Worm (Caenorhabditis elegans) whole organism, L4 larva: ENCODE data around the gene Y69A2AR.50.
A peak's percentile ranks its signal among the peaks of the same experiment; 100 is the strongest.

Experiments used
- F10B5.3 ChIP-seq: sonication (generic microtip); optimal IDR thresholded peaks from 2 replicates; lab custom pipeline; 2016; ENCODE audit warnings: mild to moderate bottlenecking, missing genetic modification characterization, missing compliant biosample characterization
- F44E2.7 ChIP-seq: fragments of 200-800 bp; sonication (Bioruptor generic); IDR thresholded peaks from 2 replicates; pipeline ENCODE4 v2.1.2; 2022; ENCODE audit warnings: missing genetic modification characterization, missing compliant biosample characterization
- T20F7.1 ChIP-seq: fragments of 200-800 bp; sonication (Bioruptor generic); optimal IDR thresholded peaks from 2 replicates; lab custom pipeline; 2018; ENCODE audit warnings: mild to moderate bottlenecking, missing genetic modification characterization, missing compliant biosample characterization
- Y105C5A.15 ChIP-seq: fragments of 200-800 bp; sonication (Bioruptor generic); IDR thresholded peaks from 2 replicates; pipeline ENCODE4 v1.3.6; 2022; ENCODE audit warnings: missing genetic modification characterization, missing compliant biosample characterization
- Y48G9A.11 ChIP-seq: fragments of 200-800 bp; sonication (Bioruptor generic); IDR thresholded peaks from 2 replicates; pipeline ENCODE4 v1.3.6; 2022; ENCODE audit warnings: missing genetic modification reagents, missing genetic modification characterization, missing compliant biosample characterization
- aha-1 ChIP-seq: fragments of 150-350 bp; peaks from one replicate; lab custom pipeline; 2014; ENCODE audit warnings: missing biosample characterization, missing genetic modification characterization
- ceh-28 ChIP-seq: fragments of 150-350 bp; optimal IDR thresholded peaks from 2 replicates; lab custom pipeline; 2014; ENCODE audit warnings: missing biosample characterization, missing genetic modification reagents, missing genetic modification characterization
- ceh-32 ChIP-seq: sonication (generic microtip); optimal IDR thresholded peaks from 2 replicates; lab custom pipeline; 2016; ENCODE audit warnings: mild to moderate bottlenecking, missing genetic modification characterization, missing compliant biosample characterization; ENCODE audit not compliant: poor library complexity
- daf-16 ChIP-seq, 3 experiments: sonication (generic microtip); optimal IDR thresholded peaks; 2 replicates each; lab custom pipeline; 2016 to 2017; ENCODE audit warnings: missing genetic modification characterization in 3 of 3, missing genetic modification reagents in 3 of 3, mild to moderate bottlenecking in 2 of 3, missing compliant biosample characterization in 2 of 3, missing biosample characterization in 1 of 3, moderate library complexity in 1 of 3
- daf-19 ChIP-seq: fragments of 200-800 bp; sonication (Bioruptor generic); conservative IDR thresholded peaks from 2 replicates; pipeline ENCODE4 v1.3.6; 2022; ENCODE audit warnings: missing genetic modification characterization, missing compliant biosample characterization
- daf-8 ChIP-seq: fragments of 200-800 bp; sonication (Bioruptor generic); IDR thresholded peaks from 2 replicates; pipeline ENCODE4 v1.3.6; 2022; ENCODE audit warnings: missing genetic modification characterization, missing compliant biosample characterization
- dmd-8 ChIP-seq: fragments of 200-800 bp; sonication (Bioruptor generic); IDR thresholded peaks from 2 replicates; pipeline ENCODE4 v1.3.6; 2022; ENCODE audit warnings: missing genetic modification characterization, missing compliant biosample characterization
- dpl-1 ChIP-seq: fragments of 150-350 bp; optimal IDR thresholded peaks from 2 replicates; lab custom pipeline; 2014; ENCODE audit warnings: missing biosample characterization, missing genetic modification reagents, missing genetic modification characterization
- egl-43 ChIP-seq: fragments of 200-800 bp; sonication (Bioruptor generic); IDR thresholded peaks from 2 replicates; pipeline ENCODE4 v1.3.6; 2022; ENCODE audit warnings: missing genetic modification reagents, missing genetic modification characterization, missing compliant biosample characterization
- hmg-1.1 ChIP-seq: fragments of 200-800 bp; sonication (Bioruptor generic); IDR thresholded peaks from 2 replicates; pipeline ENCODE4 v1.3.6; 2022; ENCODE audit warnings: missing genetic modification reagents, missing genetic modification characterization, missing compliant biosample characterization
- lim-7 ChIP-seq: fragments of 200-800 bp; sonication (Bioruptor generic); IDR thresholded peaks from 2 replicates; pipeline ENCODE4 v1.3.6; 2022; ENCODE audit warnings: missing genetic modification characterization, missing compliant biosample characterization
- lin-1 ChIP-seq: fragments of 200-800 bp; sonication (Bioruptor generic); IDR thresholded peaks from 2 replicates; pipeline ENCODE4 v1.3.6; 2022; ENCODE audit warnings: missing genetic modification reagents, missing genetic modification characterization, missing compliant biosample characterization
- lin-29 ChIP-seq: fragments of 200-800 bp; sonication (Bioruptor generic); IDR thresholded peaks from 2 replicates; pipeline ENCODE4 v1.3.6; 2022; ENCODE audit warnings: missing genetic modification reagents, missing genetic modification characterization, missing compliant biosample characterization
- madf-5 ChIP-seq, 2 experiments: fragments of 200-800 bp; sonication (Bioruptor generic); IDR thresholded peaks; 2 replicates each; pipeline ENCODE4 v1.3.6; 2022; ENCODE audit warnings: missing compliant biosample characterization in 2 of 2, missing genetic modification characterization in 2 of 2
- mdt-29 ChIP-seq: fragments of 200-800 bp; sonication (Bioruptor generic); IDR thresholded peaks from 2 replicates; pipeline ENCODE4 v1.3.6; 2022; ENCODE audit warnings: missing genetic modification reagents, missing genetic modification characterization, missing compliant biosample characterization
- mep-1 ChIP-seq: fragments of 150-350 bp; sonication (generic microtip); optimal IDR thresholded peaks from 3 replicates; lab custom pipeline; 2014; ENCODE audit warnings: missing biosample characterization, missing genetic modification characterization
- mes-2 ChIP-seq: sonication (generic microtip); optimal IDR thresholded peaks from 2 replicates; lab custom pipeline; 2016; ENCODE audit warnings: missing genotype, mild to moderate bottlenecking, missing genetic modification characterization, missing compliant biosample characterization; ENCODE audit not compliant: poor library complexity, severe bottlenecking
- mxl-2 ChIP-seq: fragments of 200-800 bp; sonication (Bioruptor generic); conservative IDR thresholded peaks from 2 replicates; pipeline ENCODE4 v1.3.6; 2022; ENCODE audit warnings: missing genetic modification reagents, missing genetic modification characterization, missing compliant biosample characterization
- nhr-25 ChIP-seq: sonication (generic microtip); optimal IDR thresholded peaks from 2 replicates; lab custom pipeline; 2017; ENCODE audit warnings: missing genetic modification characterization, mild to moderate bottlenecking, missing compliant biosample characterization, antibody characterized with exemption, moderate library complexity, borderline replicate concordance; ENCODE audit not compliant: insufficient read depth
- nhr-6 ChIP-seq: fragments of 150-350 bp; optimal IDR thresholded peaks from 2 replicates; lab custom pipeline; 2014; ENCODE audit warnings: missing biosample characterization, missing genetic modification characterization
- pha-4 ChIP-seq, 2 experiments: fragments of 150-350 bp in 1 of 2; fragments of 200-800 bp in 1 of 2; sonication (Bioruptor generic) in 1 of 2; IDR thresholded peaks in 1 of 2; optimal IDR thresholded peaks in 1 of 2; 2 replicates each; pipeline versions ENCODE4 v1.3.6 to Lab custom; 2014 to 2022; ENCODE audit warnings: missing genetic modification characterization in 2 of 2, missing genetic modification reagents in 2 of 2, missing biosample characterization in 1 of 2, missing compliant biosample characterization in 1 of 2
- pqm-1 ChIP-seq: sonication (generic microtip); optimal IDR thresholded peaks from 2 replicates; lab custom pipeline; 2017; ENCODE audit warnings: missing biosample characterization, missing genetic modification characterization
- rbr-2 ChIP-seq: sonication (generic microtip); optimal IDR thresholded peaks from 2 replicates; lab custom pipeline; 2016; ENCODE audit warnings: missing genotype, missing genetic modification characterization, missing compliant biosample characterization
- set-16 ChIP-seq: fragments of 200-800 bp; sonication (Bioruptor generic); IDR thresholded peaks from 2 replicates; pipeline ENCODE4 v1.3.6; 2022; ENCODE audit warnings: missing genetic modification reagents, missing genetic modification characterization, missing compliant biosample characterization
- snpc-1.2 ChIP-seq: fragments of 200-800 bp; sonication (Bioruptor generic); IDR thresholded peaks from 2 replicates; pipeline ENCODE4 v1.3.6; 2022; ENCODE audit warnings: missing genetic modification reagents, missing genetic modification characterization, missing compliant biosample characterization
- spr-1 ChIP-seq: sonication (generic microtip); optimal IDR thresholded peaks from 2 replicates; lab custom pipeline; 2016; ENCODE audit warnings: mild to moderate bottlenecking, missing genetic modification characterization, missing compliant biosample characterization
- unc-62 ChIP-seq, 3 experiments: fragments of 150-350 bp in 1 of 3; sonication (generic microtip); optimal IDR thresholded peaks in 2 of 3; peaks in 1 of 3; 1 replicate in 1 of 3; 2 replicates in 2 of 3; lab custom pipeline; 2014 to 2017; ENCODE audit warnings: missing biosample characterization in 3 of 3, missing genetic modification characterization in 3 of 3, missing genetic modification reagents in 3 of 3, missing genotype in 1 of 3
- vab-7 ChIP-seq: fragments of 200-800 bp; sonication (Bioruptor generic); IDR thresholded peaks from 2 replicates; pipeline ENCODE4 v1.3.6; 2022; ENCODE audit warnings: missing genetic modification reagents, missing genetic modification characterization, missing compliant biosample characterization
- zip-2 ChIP-seq: fragments of 150-350 bp; optimal IDR thresholded peaks from 2 replicates; lab custom pipeline; 2014; ENCODE audit warnings: missing biosample characterization, missing genetic modification characterization
- ztf-11 ChIP-seq: fragments of 150-350 bp; optimal IDR thresholded peaks from 2 replicates; lab custom pipeline; 2014; ENCODE audit warnings: missing biosample characterization, missing genetic modification characterization

Gene Y69A2AR.50

DNA sequence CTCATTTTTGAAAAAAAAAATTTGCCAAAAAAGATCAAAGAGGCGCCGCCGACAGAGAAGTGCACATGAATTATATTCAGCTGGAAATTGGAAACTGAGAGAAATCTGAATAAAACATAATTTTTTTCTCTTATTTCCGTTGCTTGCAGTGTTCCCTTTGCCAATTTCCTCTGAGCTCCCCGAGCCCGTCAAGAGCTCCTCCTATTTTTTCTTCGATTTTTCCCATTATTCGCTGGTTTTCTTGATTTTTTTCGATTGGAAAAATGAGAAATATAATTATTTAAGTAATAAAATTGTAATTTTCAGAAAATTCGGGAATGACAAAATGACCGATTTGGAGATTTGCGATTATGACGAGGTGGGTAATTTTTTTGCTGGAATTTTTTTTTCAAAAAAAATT, 20.2 kb upstream of the Y69A2AR.50 start, which contains the start of gene sprr-3:
TSS of gene sprr-3 (plus strand) at position 301 of the 400 bp plus-strand sequence.
- no peak for TF ChIP-seq zip-2
- TF ChIP-seq pha-4 (GFP tag; IDR thresholded peaks at IDR 0.05; lab: Robert Waterston, UW), result no peak
- no peak for TF ChIP-seq pha-4 (tag; optimal IDR thresholded peaks at IDR 0.05; lab: Kevin White, UChicago)
- TF ChIP-seq F10B5.3 (tag; lab: Kevin White, UChicago), result no peak
- TF ChIP-seq Y48G9A.11 (GFP tag; lab: Robert Waterston, UW), result no peak
- no peak for TF ChIP-seq mep-1
- no peak for TF ChIP-seq ztf-11 (tag; lab: Kevin White, UChicago)
- TF ChIP-seq madf-5 (GFP tag; IDR thresholded peaks at IDR 0.05; lab: Robert Waterston, UW), result no peak
- no peak for TF ChIP-seq dmd-8 (GFP tag; lab: Robert Waterston, UW)
- no peak for TF ChIP-seq spr-1 (tag; lab: Kevin White, UChicago)
- no peak for TF ChIP-seq rbr-2 (tag; lab: Kevin White, UChicago)
- TF ChIP-seq daf-16 (GFP tag; optimal IDR thresholded peaks at IDR 0.05; lab: Kevin White, UChicago), result no peak
- TF ChIP-seq daf-16 (tag; optimal IDR thresholded peaks at IDR 0.05; lab: Kevin White, UChicago), result no peak
- TF ChIP-seq lim-7 (GFP tag; lab: Robert Waterston, UW), result no peak
- no peak for TF ChIP-seq snpc-1.2 (GFP tag; lab: Robert Waterston, UW)
- no peak for TF ChIP-seq mdt-29 (GFP tag; lab: Robert Waterston, UW)
- no peak for TF ChIP-seq daf-19
- no peak for TF ChIP-seq set-16 (GFP tag; lab: Robert Waterston, UW)
- TF ChIP-seq mes-2 (tag; lab: Kevin White, UChicago), result no peak
- no peak for TF ChIP-seq dpl-1 (GFP tag; lab: Kevin White, UChicago)
- TF ChIP-seq Y105C5A.15 (GFP tag; lab: Robert Waterston, UW), result no peak
- TF ChIP-seq nhr-25 (tag; lab: Kevin White, UChicago), result no peak

DNA sequence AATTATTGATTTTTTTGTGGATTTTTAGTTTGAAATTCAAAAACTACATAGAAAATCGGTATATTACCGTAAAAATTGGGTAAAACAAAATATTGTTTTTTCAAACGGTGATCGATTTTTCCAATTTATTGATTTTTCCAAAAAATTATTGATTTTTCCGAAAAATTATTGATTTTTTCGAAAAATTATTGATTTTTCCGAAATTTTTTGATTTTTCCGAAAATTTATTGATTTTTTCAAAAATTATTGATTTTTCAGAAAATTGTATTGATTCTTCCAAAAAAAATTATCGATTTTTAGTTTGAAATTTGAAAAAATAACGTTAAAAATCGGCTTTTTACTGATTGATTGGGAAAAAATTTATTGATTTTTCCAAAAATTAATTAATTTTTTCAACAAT, 13.4 kb upstream of the Y69A2AR.50 start:
- TF ChIP-seq aha-1 (peak; percentile 47), ceh-28 (tag; lab: Kevin White, UChicago) (peak; percentile 85), unc-62 (GFP tag; optimal IDR thresholded peaks at IDR 0.05 in 1 of 2; lab: Kevin White, UChicago) (peak in 1 of 2 experiments; percentile 32), unc-62 (tag; optimal IDR thresholded peaks at IDR 0.05; lab: Kevin White, UChicago) (no peak), mxl-2 (GFP tag; lab: Robert Waterston, UW) (no peak)

DNA sequence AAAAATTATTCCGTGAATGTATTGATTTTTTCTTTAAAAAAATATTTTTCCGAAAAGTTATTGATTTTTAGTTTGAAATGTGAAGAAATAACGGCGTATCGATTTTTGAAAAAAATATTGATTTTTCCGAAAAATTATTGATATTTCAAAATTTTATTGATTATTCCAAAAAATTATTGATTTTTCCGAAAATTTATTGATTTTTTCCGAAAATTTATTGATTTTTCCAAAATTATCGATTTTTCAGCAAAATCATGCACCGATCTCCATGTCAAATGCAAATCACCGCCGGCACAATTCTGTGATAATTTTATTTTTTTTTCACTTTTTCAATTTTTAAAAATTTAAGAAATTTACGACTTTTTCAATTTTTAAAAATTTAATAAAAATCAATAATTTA, 12.6 kb upstream of the Y69A2AR.50 start:
- no peak for TF ChIP-seq nhr-25 (tag; lab: Kevin White, UChicago)
- TF ChIP-seq ceh-28 (tag; lab: Kevin White, UChicago), result peak; percentile 81

DNA sequence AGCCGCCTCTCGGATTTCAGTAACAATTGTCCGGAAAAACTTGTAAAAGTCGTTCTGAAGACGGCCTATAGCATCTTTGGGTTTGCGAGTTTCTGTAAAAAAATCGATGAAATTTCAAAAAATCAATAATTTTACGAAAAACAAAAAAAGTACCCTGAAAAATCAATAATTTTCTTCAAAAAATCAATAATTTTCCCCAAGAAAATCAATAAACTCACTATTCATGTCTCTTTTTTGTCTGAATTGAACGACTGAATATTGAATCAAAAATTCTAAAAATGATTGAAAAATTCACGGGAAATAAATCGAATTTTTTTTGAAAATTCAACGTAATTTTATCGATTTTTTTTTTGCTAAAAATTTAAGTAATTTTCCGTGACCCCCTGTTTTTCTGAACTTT, 10.8 kb upstream of the Y69A2AR.50 start, which contains the start of gene Y69A2AR.23:
TSS of gene Y69A2AR.23 (minus strand) at position 267 of the 400 bp plus-strand sequence.
- TF ChIP-seq pqm-1 (no peak), ceh-28 (tag; lab: Kevin White, UChicago) (peak; percentile 87), daf-8 (GFP tag; lab: Robert Waterston, UW) (no peak), hmg-1.1 (GFP tag; lab: Robert Waterston, UW) (no peak)

DNA sequence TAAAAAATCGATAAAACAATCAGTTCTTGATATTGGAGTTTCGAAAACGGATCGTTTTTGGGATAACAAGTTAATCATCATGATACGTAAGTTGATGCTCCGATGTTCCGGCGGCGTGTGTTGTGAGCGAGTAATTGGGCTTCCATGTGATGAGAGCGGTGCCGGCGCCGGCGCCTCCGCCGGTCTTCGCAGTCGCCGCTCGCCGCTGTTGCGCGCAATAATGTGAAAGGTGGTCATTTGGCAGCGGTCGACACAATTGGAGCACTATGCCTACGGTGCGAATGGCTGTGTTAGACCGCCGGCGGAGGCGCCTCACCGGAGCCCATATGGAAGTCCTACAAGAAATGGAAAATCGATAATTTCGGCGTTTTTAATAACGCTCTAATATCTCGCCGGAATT, 10.3 kb upstream of the Y69A2AR.50 start:
- no peak for TF ChIP-seq vab-7
- TF ChIP-seq F44E2.7 (GFP tag; lab: Robert Waterston, UW), result 0 out of 2 replicates have a peak, but pooled peaks have one; percentile 56
- peak; percentile 52; the same call in 1 of the 2 replicates for TF ChIP-seq egl-43 (GFP tag; lab: Robert Waterston, UW)
- TF ChIP-seq nhr-6, result no peak
- no peak for TF ChIP-seq zip-2
- peak; percentile 87 for TF ChIP-seq set-16 (GFP tag; lab: Robert Waterston, UW)
- TF ChIP-seq lin-29 (GFP tag; lab: Robert Waterston, UW), result no peak
- TF ChIP-seq T20F7.1 (GFP tag; lab: Kevin White, UChicago), result no peak
- TF ChIP-seq lin-1 (GFP tag; lab: Robert Waterston, UW), result no peak
- TF ChIP-seq ceh-32 (tag; lab: Kevin White, UChicago), result no peak
- TF ChIP-seq mep-1, result no peak
